Fruit fly (Drosophila melanogaster) whole organism, wandering third instar larva: ENCODE data around the gene piwi.

Source experiments
- Abd-B ChIP-seq: fragments of >200 bp; optimal IDR thresholded peaks from 2 replicates; lab custom pipeline; 2017; ENCODE audit warnings: missing biosample characterization, missing genetic modification characterization
- CG32264 ChIP-seq: fragments of 200-800 bp; sonication (Bioruptor generic); optimal IDR thresholded peaks from 2 replicates; lab custom pipeline; 2016; ENCODE audit warnings: missing biosample characterization, missing genetic modification characterization
- Dfd ChIP-seq: fragments of >200 bp; optimal IDR thresholded peaks from 2 replicates; lab custom pipeline; 2017; ENCODE audit warnings: missing biosample characterization, missing genetic modification characterization
- Hr78 ChIP-seq: fragments of >200 bp; optimal IDR thresholded peaks from 2 replicates; lab custom pipeline; 2017; ENCODE audit warnings: missing biosample characterization, missing genetic modification characterization
- Hr83 ChIP-seq: fragments of 200-300 bp; sonication (Bioruptor generic); optimal IDR thresholded peaks from 2 replicates; lab custom pipeline; 2016; ENCODE audit warnings: missing biosample characterization, mild to moderate bottlenecking, missing genetic modification characterization, moderate library complexity; ENCODE audit not compliant: poor library complexity, severe bottlenecking
- Sp1 ChIP-seq: fragments of 200-800 bp; sonication (Bioruptor generic); optimal IDR thresholded peaks from 3 replicates; lab custom pipeline; 2019; ENCODE audit warnings: missing biosample characterization, mild to moderate bottlenecking, missing genetic modification characterization, moderate library complexity
- br ChIP-seq: fragments of 200-800 bp; sonication (Bioruptor generic); optimal IDR thresholded peaks from 2 replicates; lab custom pipeline; 2016; ENCODE audit warnings: missing biosample characterization, missing genetic modification characterization
- pan ChIP-seq: fragments of >200 bp; optimal IDR thresholded peaks from 2 replicates; lab custom pipeline; 2017
- rgr ChIP-seq: fragments of 200-800 bp; sonication (Bioruptor generic); optimal IDR thresholded peaks from 3 replicates; lab custom pipeline; 2016; ENCODE audit warnings: missing biosample characterization, mild to moderate bottlenecking, missing genetic modification characterization
- sv ChIP-seq: fragments of 200-800 bp; sonication (Bioruptor generic); optimal IDR thresholded peaks from 3 replicates; lab custom pipeline; 2016; ENCODE audit warnings: missing biosample characterization, missing genetic modification characterization
- usp ChIP-seq: fragments of >200 bp; optimal IDR thresholded peaks from 2 replicates; lab custom pipeline; 2017; ENCODE audit warnings: missing biosample characterization, missing genetic modification characterization

DNA sequence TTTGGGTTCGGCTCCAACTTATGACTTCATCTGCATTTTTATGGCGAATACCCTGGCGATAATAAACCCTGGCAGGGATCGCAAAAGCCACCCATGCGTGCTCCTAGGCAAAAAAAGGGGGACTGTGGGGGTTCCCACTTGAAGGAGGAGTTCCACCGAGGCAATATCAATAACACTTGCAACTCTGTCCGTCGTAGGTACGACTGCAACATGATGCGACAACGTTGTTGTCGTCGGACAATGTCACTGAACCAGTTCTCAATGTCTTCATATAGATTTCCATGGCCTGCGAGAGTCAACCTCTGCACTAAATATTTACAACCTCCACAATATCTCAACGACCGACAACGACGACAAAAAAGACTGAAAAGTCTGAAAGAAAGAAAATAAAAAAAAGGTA lies 40.0 kb upstream of the piwi start:
- TF ChIP-seq Hr83 (GFP tag; lab: Kevin White, UChicago) (no peak), br (GFP tag; lab: Kevin White, UChicago) (no peak), pan (lab: Kevin White, UChicago) (no peak), rgr (no peak), Dfd (GFP tag; lab: Kevin White, UChicago) (no peak), CG32264 (no peak), Abd-B (GFP tag; lab: Kevin White, UChicago) (no peak), sv (GFP tag; lab: Kevin White, UChicago) (no peak), Hr78 (GFP tag; lab: Kevin White, UChicago) (no peak), Sp1 (GFP tag; lab: Kevin White, UChicago) (no peak), usp (GFP tag; lab: Kevin White, UChicago) (no peak)
